Fruit fly (Drosophila melanogaster) whole organism, larva: Measurements from ENCODE around the gene Lrp4.

Experiments used
- noc ChIP-seq: fragments of 200-800 bp; sonication (Bioruptor generic); optimal IDR thresholded peaks from 3 replicates; lab custom pipeline; 2019; ENCODE audit warnings: missing biosample characterization, mild to moderate bottlenecking, missing genetic modification characterization, moderate library complexity

Lrp4 gene

dm6 chrX:15910570-15910969, at the start of gene Lrp4:
Gene Lrp4, plus strand, starts transcription at chrX:15910870.
- TF ChIP-seq noc (tag; lab: Kevin White, UChicago): no peak

- no peak for TF ChIP-seq noc (tag; lab: Kevin White, UChicago)
Measured at dm6 chrX:15866032-15866431, 44.6 kb upstream of the Lrp4 start.

- no peak for TF ChIP-seq noc (tag; lab: Kevin White, UChicago)
Measured at dm6 chrX:15866799-15867412, 43.8 kb upstream of the Lrp4 start.

dm6 chrX:15867863-15868262, 42.8 kb upstream of the Lrp4 start, which contains the start of gene Gapdh2:
Gene Gapdh2, plus strand, starts transcription at chrX:15868145.
- peak; percentile 100 for TF ChIP-seq noc (tag; lab: Kevin White, UChicago)

- no peak for TF ChIP-seq noc (tag; lab: Kevin White, UChicago)
Measured at dm6 chrX:15868781-15869180, 41.9 kb upstream of the Lrp4 start.

- TF ChIP-seq noc (tag; lab: Kevin White, UChicago): no peak
Measured at dm6 chrX:15869843-15870242, 40.8 kb upstream of the Lrp4 start, which contains the start of gene CG16952. Gene CG16952, plus strand, starts transcription at chrX:15870183.

- no peak for TF ChIP-seq noc (tag; lab: Kevin White, UChicago)
Measured at dm6 chrX:15870777-15871757, 39.6 kb upstream of the Lrp4 start.

dm6 chrX:15874437-15874836, 36.2 kb upstream of the Lrp4 start:
- no peak for TF ChIP-seq noc (tag; lab: Kevin White, UChicago)

- no peak for TF ChIP-seq noc (tag; lab: Kevin White, UChicago)
Measured at dm6 chrX:15875569-15875968, 35.1 kb upstream of the Lrp4 start.

dm6 chrX:15886411-15887246, 24.0 kb upstream of the Lrp4 start:
- TF ChIP-seq noc (tag; lab: Kevin White, UChicago): no peak

dm6 chrX:15887247-15887616, 23.4 kb upstream of the Lrp4 start, which contains the start of gene tay:
Gene tay, minus strand, starts transcription at chrX:15887311.
- no peak for TF ChIP-seq noc (tag; lab: Kevin White, UChicago)

- no peak for TF ChIP-seq noc (tag; lab: Kevin White, UChicago)
Measured at dm6 chrX:15888763-15889162, 21.9 kb upstream of the Lrp4 start.

dm6 chrX:15889780-15890608, 20.7 kb upstream of the Lrp4 start, which contains the start of the genes MSBP and CG15916:
Gene MSBP, minus strand, starts transcription at chrX:15890109.
Gene CG15916, plus strand, starts transcription at chrX:15890589.
- no peak for TF ChIP-seq noc (tag; lab: Kevin White, UChicago)

dm6 chrX:15891606-15892345, 18.9 kb upstream of the Lrp4 start, which contains the start of gene shi:
Gene shi, plus strand, starts transcription at chrX:15892116.
- no peak for TF ChIP-seq noc (tag; lab: Kevin White, UChicago)
